Worm (Caenorhabditis elegans): ENCODE data around the gene msp-55.

Gene msp-55

DNA sequence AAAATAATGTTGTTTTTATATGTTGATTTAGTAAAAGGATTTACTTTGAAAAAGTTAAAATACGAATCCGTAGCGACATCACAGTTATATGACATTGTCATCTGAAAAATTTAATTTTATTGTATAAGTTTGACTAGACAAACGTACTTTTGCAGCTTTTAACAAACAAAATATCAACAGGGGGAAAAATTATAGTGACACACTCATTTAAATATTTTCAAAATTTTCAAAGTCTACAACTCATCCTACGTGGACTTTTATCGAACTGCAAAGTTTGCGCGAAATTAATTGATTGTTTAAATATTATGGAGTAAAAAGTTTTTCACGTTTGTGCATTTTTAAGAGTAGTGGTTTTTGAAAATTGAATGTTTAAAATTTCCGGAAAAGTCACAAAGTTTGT, 30.2 kb downstream of the msp-55 start, which contains the start of gene C09B9.85:
Gene C09B9.85, minus strand, starts transcription at position 101 of the 400 bp plus-strand sequence.
- TF ChIP-seq pha-4 (tag; optimal IDR thresholded peaks at IDR 0.05) (no peak), nhr-120 (GFP tag; IDR thresholded peaks at IDR 0.05) (no peak), ceh-27 (GFP tag; optimal IDR thresholded peaks at IDR 0.05) (no peak), nfyb-1 (GFP tag; IDR thresholded peaks at IDR 0.05) (no peak), dpl-1 (GFP tag; optimal IDR thresholded peaks at IDR 0.05) (no peak), Y53F4B.3 (GFP tag; IDR thresholded peaks at IDR 0.05) (no peak), snpc-4 (GFP tag; optimal IDR thresholded peaks at IDR 0.05) (no peak), snpc-4 (tag; optimal IDR thresholded peaks at IDR 0.05) (no peak), sptf-2 (GFP tag; optimal IDR thresholded peaks at IDR 0.05) (no peak), ccch-3 (GFP tag; optimal IDR thresholded peaks at IDR 0.05) (no peak), ceh-91 (GFP tag; IDR thresholded peaks at IDR 0.05) (no peak), hrde-1 (tag; optimal IDR thresholded peaks at IDR 0.05; ENCODE audit: borderline replicate concordance) (no peak), F39B2.1 (GFP tag; IDR thresholded peaks at IDR 0.05) (no peak), atf-7 (tag; optimal IDR thresholded peaks at IDR 0.05) (no peak), F55B11.4 (tag; optimal IDR thresholded peaks at IDR 0.05; ENCODE audit: borderline replicate concordance, insufficient read depth) (no peak), snpc-3.4 (tag; optimal IDR thresholded peaks at IDR 0.05) (no peak), unc-130 (GFP tag; optimal IDR thresholded peaks at IDR 0.05) (no peak), madf-10 (tag; optimal IDR thresholded peaks at IDR 0.05) (no peak), ztf-6 (GFP tag; IDR thresholded peaks at IDR 0.05) (no peak)

DNA sequence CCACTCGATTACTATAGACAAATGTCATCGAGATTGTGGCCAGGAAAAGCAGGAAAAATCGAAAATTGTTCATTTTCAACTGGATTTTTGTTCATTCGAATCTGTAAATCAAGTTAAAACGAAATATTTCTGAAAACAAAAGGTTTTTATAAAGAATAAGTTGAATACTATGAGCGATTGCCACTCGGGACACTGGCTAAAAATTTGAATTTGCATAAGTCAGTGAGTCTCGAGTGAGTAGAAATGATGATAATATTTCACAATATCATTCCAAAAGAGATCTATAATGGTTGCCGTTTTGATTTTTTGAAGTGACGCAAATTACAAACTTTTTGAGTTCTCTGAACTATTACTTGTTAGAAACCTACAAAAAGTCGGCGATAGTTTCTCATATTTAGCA, 35.3 kb downstream of the msp-55 start, which contains the start of gene T28H11.8:
Gene T28H11.8, minus strand, starts transcription at position 101 of the 400 bp plus-strand sequence.
- no peak for TF ChIP-seq F39B2.1 (GFP tag; IDR thresholded peaks at IDR 0.05)
- no peak for TF ChIP-seq rpc-1 (optimal IDR thresholded peaks at IDR 0.05)
- no peak for TF ChIP-seq rpc-1 (tag; optimal IDR thresholded peaks at IDR 0.05)
- no peak for TF ChIP-seq repo-1 (tag; optimal IDR thresholded peaks at IDR 0.05)
- TF ChIP-seq ceh-79 (tag; optimal IDR thresholded peaks at IDR 0.05), result no peak
- no peak for TF ChIP-seq ztf-18 (tag; optimal IDR thresholded peaks at IDR 0.05)
- TF ChIP-seq lag-1 (GFP tag; IDR thresholded peaks at IDR 0.05), result no peak
- no peak for TF ChIP-seq pha-4 (tag; optimal IDR thresholded peaks at IDR 0.05)
- no peak for TF ChIP-seq ztf-28 (GFP tag; IDR thresholded peaks at IDR 0.05)

DNA sequence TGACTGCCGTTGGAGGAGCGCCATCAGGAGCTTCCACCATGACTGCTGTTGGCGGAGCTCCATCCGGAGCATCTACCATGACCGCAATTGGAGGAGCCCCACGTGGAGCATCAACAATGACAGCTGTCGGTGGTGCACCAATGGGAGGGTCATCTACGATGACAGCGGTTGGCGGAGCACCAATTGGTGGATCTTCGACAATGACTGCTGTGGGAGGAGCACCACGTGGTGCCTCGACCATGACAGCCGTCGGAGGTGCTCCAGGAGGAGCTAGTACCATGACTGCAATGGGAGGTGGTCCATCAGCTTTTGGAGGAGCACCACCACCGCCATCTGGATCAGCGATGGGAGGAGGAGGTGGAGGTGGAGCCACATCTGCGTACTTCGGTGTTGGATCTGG, 38.7 kb downstream of the msp-55 start, which contains the start of gene T28H11.7:
Gene T28H11.7, minus strand, starts transcription at position 101 of the 400 bp plus-strand sequence.
- TF ChIP-seq egrh-3 (GFP tag; IDR thresholded peaks at IDR 0.05), result peak; percentile 49; the same call in 1 of the 2 replicates

DNA sequence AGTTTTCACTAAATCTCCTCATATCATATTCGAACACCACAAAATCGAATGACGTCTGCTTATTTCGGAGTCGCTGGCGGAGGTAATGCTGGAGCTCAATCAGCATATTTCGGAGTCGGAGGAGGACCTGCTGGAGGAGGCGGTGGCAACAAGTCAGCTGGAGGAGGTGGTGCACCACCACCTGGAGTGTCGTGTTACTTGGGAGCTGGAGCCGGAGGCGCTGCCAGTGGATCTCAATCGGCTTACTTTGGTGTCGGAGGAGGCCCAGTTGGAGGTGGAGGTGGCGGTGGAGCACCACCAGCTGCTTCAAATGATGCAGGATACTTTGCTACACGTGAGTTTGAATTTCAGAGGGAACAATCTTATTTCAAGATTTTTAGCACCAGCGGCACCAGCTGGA, 39.4 kb downstream of the msp-55 start, which contains the start of gene ssq-4:
Gene ssq-4, plus strand, starts transcription at position 19 of the 400 bp plus-strand sequence.
- TF ChIP-seq egrh-3 (GFP tag; IDR thresholded peaks at IDR 0.05), result peak; percentile 75

DNA sequence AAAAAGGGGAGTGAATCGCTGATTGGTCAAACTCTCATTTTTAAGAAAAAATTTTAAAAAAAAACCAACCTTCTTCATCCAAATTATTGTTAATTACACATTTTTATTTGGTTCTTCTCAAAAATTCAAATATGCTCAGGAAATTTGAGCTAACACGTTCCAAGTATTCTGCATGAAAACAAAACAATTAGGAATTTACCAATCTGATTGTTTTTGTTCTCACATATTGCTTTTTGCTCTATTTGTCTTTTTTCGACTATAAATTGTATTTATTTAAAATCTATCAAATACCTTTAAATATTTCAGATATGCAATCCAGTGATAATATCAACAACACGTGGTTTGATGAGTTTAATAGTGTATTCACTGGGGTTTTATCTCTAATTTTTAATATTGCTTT, 43.6 kb downstream of the msp-55 start, which contains the start of gene srm-1:
Gene srm-1, plus strand, starts transcription at position 301 of the 400 bp plus-strand sequence.
- no peak for TF ChIP-seq F22D6.2 (tag; optimal IDR thresholded peaks at IDR 0.05)
- no peak for TF ChIP-seq ztf-6 (GFP tag; IDR thresholded peaks at IDR 0.05)
- no peak for TF ChIP-seq rec-8 (tag; optimal IDR thresholded peaks at IDR 0.05)
- no peak for TF ChIP-seq T26A5.8 (tag; optimal IDR thresholded peaks at IDR 0.05)

DNA sequence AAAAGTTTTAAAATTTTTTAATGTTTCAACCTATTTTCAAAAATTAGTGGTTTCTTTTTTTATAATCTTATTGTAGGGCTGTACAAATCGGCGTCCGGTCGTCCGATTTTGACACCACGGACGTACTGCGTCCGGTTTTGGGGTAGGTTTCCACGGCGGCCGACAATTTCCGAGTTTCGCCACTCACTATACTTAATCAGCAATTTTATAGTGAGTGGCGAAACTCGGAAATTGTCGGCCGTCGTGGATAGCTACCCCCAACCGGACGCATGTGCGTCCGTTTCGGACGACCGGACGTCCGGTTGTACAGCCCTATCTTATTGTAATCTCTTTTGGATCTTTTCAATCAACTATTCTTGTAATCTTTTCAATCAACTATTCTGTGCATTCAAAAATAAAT, 44.8 kb downstream of the msp-55 start:
- TF ChIP-seq snpc-4 (GFP tag; optimal IDR thresholded peaks at IDR 0.05), result peak; percentile 62
- TF ChIP-seq snpc-4 (tag; optimal IDR thresholded peaks at IDR 0.05), result peak in 3 of 4 experiments; percentile 84 to 97 (median 92)
- TF ChIP-seq snpc-1.1 (tag; optimal IDR thresholded peaks at IDR 0.05; ENCODE audit: insufficient read depth), result peak; percentile 83

Measured in whole organism, young adult.